Worm (Caenorhabditis elegans) whole organism, L4 larva: ENCODE results near the gene cgh-1.

Source experiments
- D1046.2 ChIP-seq: fragments of 200-800 bp; sonication (Bioruptor generic); IDR thresholded peaks from 2 replicates; pipeline ENCODE4 v1.3.6; 2022; ENCODE audit warnings: missing genetic modification characterization, missing compliant biosample characterization
- F10B5.3 ChIP-seq: sonication (generic microtip); optimal IDR thresholded peaks from 2 replicates; lab custom pipeline; 2016; ENCODE audit warnings: mild to moderate bottlenecking, missing genetic modification characterization, missing compliant biosample characterization
- F44E2.7 ChIP-seq: fragments of 200-800 bp; sonication (Bioruptor generic); IDR thresholded peaks from 2 replicates; pipeline ENCODE4 v2.1.2; 2022; ENCODE audit warnings: missing genetic modification characterization, missing compliant biosample characterization
- T20F7.1 ChIP-seq: fragments of 200-800 bp; sonication (Bioruptor generic); optimal IDR thresholded peaks from 2 replicates; lab custom pipeline; 2018; ENCODE audit warnings: mild to moderate bottlenecking, missing genetic modification characterization, missing compliant biosample characterization
- T26A8.4 ChIP-seq: fragments of 200-800 bp; sonication (Bioruptor generic); IDR thresholded peaks from 2 replicates; pipeline ENCODE4 v1.3.6; 2022; ENCODE audit warnings: missing genetic modification characterization, missing compliant biosample characterization
- Y5F2A.4 ChIP-seq: fragments of 200-800 bp; sonication (Bioruptor generic); optimal IDR thresholded peaks from 2 replicates; lab custom pipeline; 2018; ENCODE audit warnings: mild to moderate bottlenecking, missing genetic modification characterization, missing compliant biosample characterization
- Y75B8A.6 ChIP-seq: fragments of 200-800 bp; sonication (Bioruptor generic); IDR thresholded peaks from 2 replicates; pipeline ENCODE4 v1.3.6; 2022; ENCODE audit warnings: missing genetic modification reagents, missing genetic modification characterization, missing compliant biosample characterization
- ZK546.5 ChIP-seq, 2 experiments: sonication (generic microtip); optimal IDR thresholded peaks; 2 replicates each; lab custom pipeline; 2017; ENCODE audit warnings: missing biosample characterization in 2 of 2, missing genetic modification characterization in 2 of 2
- arid-1 ChIP-seq: fragments of 200-800 bp; sonication (Bioruptor generic); conservative IDR thresholded peaks from 2 replicates; pipeline ENCODE4 v1.3.6; 2022; ENCODE audit warnings: missing genetic modification reagents, missing genetic modification characterization, missing compliant biosample characterization
- attf-4 ChIP-seq: sonication (generic microtip); optimal IDR thresholded peaks from 3 replicates; lab custom pipeline; 2017; ENCODE audit warnings: missing biosample characterization, missing genetic modification characterization
- ceh-20 ChIP-seq: fragments of 200-800 bp; sonication (Bioruptor generic); IDR thresholded peaks from 2 replicates; pipeline ENCODE4 v1.3.6; 2022; ENCODE audit warnings: missing genetic modification reagents, missing genetic modification characterization, missing compliant biosample characterization
- ceh-44 ChIP-seq: fragments of 200-800 bp; sonication (Bioruptor generic); IDR thresholded peaks from 2 replicates; pipeline ENCODE4 v1.3.6; 2022; ENCODE audit warnings: missing genetic modification reagents, missing genetic modification characterization, missing compliant biosample characterization
- ceh-62 ChIP-seq: sonication (generic microtip); optimal IDR thresholded peaks from 2 replicates; lab custom pipeline; 2017; ENCODE audit warnings: missing biosample characterization, missing genetic modification characterization
- dpl-1 ChIP-seq: fragments of 150-350 bp; optimal IDR thresholded peaks from 2 replicates; lab custom pipeline; 2014; ENCODE audit warnings: missing biosample characterization, missing genetic modification reagents, missing genetic modification characterization
- duxl-1 ChIP-seq: sonication (generic microtip); optimal IDR thresholded peaks from 2 replicates; lab custom pipeline; 2016; ENCODE audit warnings: mild to moderate bottlenecking, missing genetic modification characterization, moderate library complexity, missing compliant biosample characterization; ENCODE audit not compliant: poor library complexity
- dve-1 ChIP-seq: sonication (generic microtip); optimal IDR thresholded peaks from 2 replicates; lab custom pipeline; 2017; ENCODE audit warnings: antibody characterized with exemption, mild to moderate bottlenecking, missing genetic modification characterization, missing compliant biosample characterization; ENCODE audit not compliant: insufficient read depth
- egl-43 ChIP-seq: fragments of 200-800 bp; sonication (Bioruptor generic); IDR thresholded peaks from 2 replicates; pipeline ENCODE4 v1.3.6; 2022; ENCODE audit warnings: missing genetic modification reagents, missing genetic modification characterization, missing compliant biosample characterization
- hif-1 ChIP-seq, 2 experiments: sonication (generic microtip); optimal IDR thresholded peaks; 2 replicates each; lab custom pipeline; 2016 to 2017; ENCODE audit warnings: missing compliant biosample characterization in 2 of 2, missing genetic modification characterization in 2 of 2, missing genetic modification reagents in 2 of 2, missing genotype in 2 of 2, mild to moderate bottlenecking in 1 of 2
- hlh-11 ChIP-seq: fragments of 200-800 bp; sonication (Bioruptor generic); optimal IDR thresholded peaks from 2 replicates; lab custom pipeline; 2018; ENCODE audit warnings: mild to moderate bottlenecking, missing genetic modification characterization, missing compliant biosample characterization
- jun-1 ChIP-seq: fragments of 150-350 bp; optimal IDR thresholded peaks from 2 replicates; lab custom pipeline; 2014; ENCODE audit warnings: missing biosample characterization, missing genetic modification reagents, missing genetic modification characterization
- lin-1 ChIP-seq: fragments of 200-800 bp; sonication (Bioruptor generic); IDR thresholded peaks from 2 replicates; pipeline ENCODE4 v1.3.6; 2022; ENCODE audit warnings: missing genetic modification reagents, missing genetic modification characterization, missing compliant biosample characterization
- lin-29 ChIP-seq: fragments of 200-800 bp; sonication (Bioruptor generic); IDR thresholded peaks from 2 replicates; pipeline ENCODE4 v1.3.6; 2022; ENCODE audit warnings: missing genetic modification reagents, missing genetic modification characterization, missing compliant biosample characterization
- lin-38 ChIP-seq: fragments of 200-800 bp; sonication (Bioruptor generic); IDR thresholded peaks from 2 replicates; pipeline ENCODE4 v1.3.6; 2022; ENCODE audit warnings: missing genetic modification reagents, missing genetic modification characterization, missing compliant biosample characterization
- madf-5 ChIP-seq, 2 experiments: fragments of 200-800 bp; sonication (Bioruptor generic); IDR thresholded peaks; 2 replicates each; pipeline ENCODE4 v1.3.6; 2022; ENCODE audit warnings: missing compliant biosample characterization in 2 of 2, missing genetic modification characterization in 2 of 2
- mdl-1 ChIP-seq, 2 experiments: fragments of 150-350 bp in 1 of 2; sonication (generic microtip) in 1 of 2; optimal IDR thresholded peaks; 2 replicates each; lab custom pipeline; 2014 to 2017; ENCODE audit warnings: missing biosample characterization in 2 of 2, missing genetic modification characterization in 2 of 2
- mep-1 ChIP-seq: fragments of 150-350 bp; sonication (generic microtip); optimal IDR thresholded peaks from 3 replicates; lab custom pipeline; 2014; ENCODE audit warnings: missing biosample characterization, missing genetic modification characterization
- mes-2 ChIP-seq: sonication (generic microtip); optimal IDR thresholded peaks from 2 replicates; lab custom pipeline; 2016; ENCODE audit warnings: missing genotype, mild to moderate bottlenecking, missing genetic modification characterization, missing compliant biosample characterization; ENCODE audit not compliant: poor library complexity, severe bottlenecking
- nhr-10 ChIP-seq: fragments of 150-350 bp; optimal IDR thresholded peaks from 2 replicates; lab custom pipeline; 2014; ENCODE audit warnings: missing biosample characterization, missing genetic modification characterization
- nhr-102 ChIP-seq: sonication (generic microtip); optimal IDR thresholded peaks from 2 replicates; lab custom pipeline; 2016; ENCODE audit warnings: mild to moderate bottlenecking, missing genetic modification characterization, moderate library complexity, missing compliant biosample characterization
- nhr-11 ChIP-seq: fragments of 150-350 bp; optimal IDR thresholded peaks from 2 replicates; lab custom pipeline; 2014; ENCODE audit warnings: missing biosample characterization, missing genetic modification characterization
- nhr-111 ChIP-seq: fragments of 200-800 bp; sonication (Bioruptor generic); optimal IDR thresholded peaks from 2 replicates; lab custom pipeline; 2018; ENCODE audit warnings: mild to moderate bottlenecking, missing genetic modification characterization, missing compliant biosample characterization
- nhr-237 ChIP-seq: sonication (generic microtip); optimal IDR thresholded peaks from 2 replicates; lab custom pipeline; 2017; ENCODE audit warnings: missing biosample characterization, missing genetic modification characterization
- nhr-28 ChIP-seq: fragments of 150-350 bp; optimal IDR thresholded peaks from 2 replicates; lab custom pipeline; 2014; ENCODE audit warnings: missing biosample characterization, missing genetic modification characterization
- nhr-48 ChIP-seq: sonication (generic microtip); optimal IDR thresholded peaks from 2 replicates; lab custom pipeline; 2016; ENCODE audit warnings: mild to moderate bottlenecking, missing genetic modification characterization, missing compliant biosample characterization
- nhr-76 ChIP-seq: fragments of 150-350 bp; optimal IDR thresholded peaks from 2 replicates; lab custom pipeline; 2014; ENCODE audit warnings: missing biosample characterization, missing genetic modification characterization
- sdz-12 ChIP-seq: fragments of 200-800 bp; sonication (Bioruptor generic); optimal IDR thresholded peaks from 2 replicates; lab custom pipeline; 2018; ENCODE audit warnings: mild to moderate bottlenecking, missing genetic modification characterization, missing compliant biosample characterization
- set-16 ChIP-seq: fragments of 200-800 bp; sonication (Bioruptor generic); IDR thresholded peaks from 2 replicates; pipeline ENCODE4 v1.3.6; 2022; ENCODE audit warnings: missing genetic modification reagents, missing genetic modification characterization, missing compliant biosample characterization
- skn-1 ChIP-seq: fragments of 150-350 bp; optimal IDR thresholded peaks from 2 replicates; lab custom pipeline; 2014; ENCODE audit warnings: missing biosample characterization, missing genetic modification characterization
- spr-3 ChIP-seq: fragments of 200-800 bp; sonication (Bioruptor generic); optimal IDR thresholded peaks from 2 replicates; lab custom pipeline; 2018; ENCODE audit warnings: mild to moderate bottlenecking, missing genetic modification characterization, missing compliant biosample characterization
- tag-97 ChIP-seq: fragments of 200-800 bp; sonication (Bioruptor generic); IDR thresholded peaks from 2 replicates; pipeline ENCODE4 v1.3.6; 2022; ENCODE audit warnings: missing genetic modification characterization, missing compliant biosample characterization
- unc-62 ChIP-seq, 3 experiments: fragments of 150-350 bp in 1 of 3; sonication (generic microtip); optimal IDR thresholded peaks in 2 of 3; peaks in 1 of 3; 1 replicate in 1 of 3; 2 replicates in 2 of 3; lab custom pipeline; 2014 to 2017; ENCODE audit warnings: missing biosample characterization in 3 of 3, missing genetic modification characterization in 3 of 3, missing genetic modification reagents in 3 of 3, missing genotype in 1 of 3
- vab-7 ChIP-seq: fragments of 200-800 bp; sonication (Bioruptor generic); IDR thresholded peaks from 2 replicates; pipeline ENCODE4 v1.3.6; 2022; ENCODE audit warnings: missing genetic modification reagents, missing genetic modification characterization, missing compliant biosample characterization
- zfp-2 ChIP-seq: sonication (generic microtip); optimal IDR thresholded peaks from 2 replicates; lab custom pipeline; 2016; ENCODE audit warnings: mild to moderate bottlenecking, missing genetic modification characterization, missing compliant biosample characterization
- zfp-3 ChIP-seq: fragments of 200-800 bp; sonication (Bioruptor generic); conservative IDR thresholded peaks from 2 replicates; pipeline ENCODE4 v1.3.6; 2022; ENCODE audit warnings: missing genetic modification reagents, missing genetic modification characterization, missing compliant biosample characterization
- zip-2 ChIP-seq: fragments of 150-350 bp; optimal IDR thresholded peaks from 2 replicates; lab custom pipeline; 2014; ENCODE audit warnings: missing biosample characterization, missing genetic modification characterization
- ztf-11 ChIP-seq: fragments of 150-350 bp; optimal IDR thresholded peaks from 2 replicates; lab custom pipeline; 2014; ENCODE audit warnings: missing biosample characterization, missing genetic modification characterization

Gene cgh-1

ce11 chrIII:7490061-7490460, 7.6 kb downstream of the cgh-1 start:
- TF ChIP-seq attf-4 (no peak), duxl-1 (no peak), T20F7.1 (GFP tag; lab: Kevin White, UChicago) (no peak), madf-5 (GFP tag; IDR thresholded peaks at IDR 0.05; lab: Robert Waterston, UW) (no peak), D1046.2 (GFP tag; lab: Robert Waterston, UW) (no peak), hif-1 (tag; optimal IDR thresholded peaks at IDR 0.05; lab: Kevin White, UChicago) (no peak), lin-38 (GFP tag; lab: Robert Waterston, UW) (no peak), dpl-1 (GFP tag; lab: Kevin White, UChicago) (no peak), ceh-44 (GFP tag; lab: Robert Waterston, UW) (no peak)
- TF ChIP-seq, all 104 proteins: peak for 0

ce11 chrIII:7489055-7489534, 8.5 kb downstream of the cgh-1 start, which contains the start of gene mup-4:
mup-4 (minus strand) TSS chrIII:7489105.
- no peak for TF ChIP-seq T20F7.1 (GFP tag; lab: Kevin White, UChicago)
- TF ChIP-seq egl-43 (GFP tag; lab: Robert Waterston, UW) = no peak
- no peak for TF ChIP-seq sdz-12 (GFP tag; lab: Kevin White, UChicago)
- TF ChIP-seq madf-5 (GFP tag; IDR thresholded peaks at IDR 0.05; lab: Robert Waterston, UW) = no peak
- TF ChIP-seq mes-2 (tag; lab: Kevin White, UChicago) = no peak
- TF ChIP-seq nhr-11 (tag; lab: Kevin White, UChicago) = no peak
- no peak for TF ChIP-seq dve-1
- TF ChIP-seq nhr-237 = no peak
- TF ChIP-seq hif-1 (tag; optimal IDR thresholded peaks at IDR 0.05; lab: Kevin White, UChicago) = no peak
- no peak for TF ChIP-seq tag-97 (GFP tag; lab: Robert Waterston, UW)

ce11 chrIII:7488303-7488702, 9.3 kb downstream of the cgh-1 start:
- no peak for TF ChIP-seq zfp-3 (GFP tag; lab: Robert Waterston, UW)
- peak; percentile 36 for TF ChIP-seq hlh-11 (tag; lab: Kevin White, UChicago)
- peak; percentile 54 for TF ChIP-seq nhr-28 (tag; lab: Kevin White, UChicago)
- TF ChIP-seq T26A8.4 = no peak
- TF ChIP-seq nhr-10 (tag; lab: Kevin White, UChicago) = no peak
- TF ChIP-seq skn-1 (tag; lab: Kevin White, UChicago) = no peak
- TF ChIP-seq arid-1 (GFP tag; lab: Robert Waterston, UW) = no peak
- no peak for TF ChIP-seq lin-29 (GFP tag; lab: Robert Waterston, UW)
- TF ChIP-seq ceh-62 = no peak
- no peak for TF ChIP-seq nhr-111
- TF ChIP-seq nhr-102 (tag; lab: Kevin White, UChicago) = no peak
- no peak for TF ChIP-seq ztf-11
- no peak for TF ChIP-seq ceh-20 (GFP tag; lab: Robert Waterston, UW)
- TF ChIP-seq spr-3 (GFP tag; lab: Kevin White, UChicago) = no peak
- TF ChIP-seq nhr-76 (tag; lab: Kevin White, UChicago) = no peak
- no peak for TF ChIP-seq F10B5.3 (tag; lab: Kevin White, UChicago)
- no peak for TF ChIP-seq vab-7
- no peak for TF ChIP-seq jun-1 (tag; lab: Kevin White, UChicago)
- TF ChIP-seq unc-62 (GFP tag; optimal IDR thresholded peaks at IDR 0.05 in 1 of 2; lab: Kevin White, UChicago) = peak in 1 of 2 experiments; percentile 69
- no peak for TF ChIP-seq unc-62 (tag; optimal IDR thresholded peaks at IDR 0.05; lab: Kevin White, UChicago)
- TF ChIP-seq nhr-48 (tag; lab: Kevin White, UChicago) = no peak
- peak in 1 of 2 experiments; percentile 58 for TF ChIP-seq mdl-1 (tag; optimal IDR thresholded peaks at IDR 0.05; lab: Kevin White, UChicago)
- no peak for TF ChIP-seq T20F7.1 (GFP tag; lab: Kevin White, UChicago)
- no peak for TF ChIP-seq madf-5 (GFP tag; IDR thresholded peaks at IDR 0.05; lab: Robert Waterston, UW)
- no peak for TF ChIP-seq lin-38 (GFP tag; lab: Robert Waterston, UW)
- no peak for TF ChIP-seq set-16 (GFP tag; lab: Robert Waterston, UW)
- no peak for TF ChIP-seq zip-2 (tag; lab: Kevin White, UChicago)
- TF ChIP-seq D1046.2 (GFP tag; lab: Robert Waterston, UW) = no peak
- no peak for TF ChIP-seq Y5F2A.4 (GFP tag; lab: Kevin White, UChicago)
- no peak for TF ChIP-seq mep-1 (tag; lab: Kevin White, UChicago)
- TF ChIP-seq egl-43 (GFP tag; lab: Robert Waterston, UW) = no peak
- no peak for TF ChIP-seq Y75B8A.6 (GFP tag; lab: Robert Waterston, UW)
- no peak for TF ChIP-seq hif-1 (tag; optimal IDR thresholded peaks at IDR 0.05; lab: Kevin White, UChicago)
- TF ChIP-seq F44E2.7 (GFP tag; lab: Robert Waterston, UW) = no peak
- TF ChIP-seq lin-1 = no peak
- no peak for TF ChIP-seq nhr-11 (tag; lab: Kevin White, UChicago)
- no peak for TF ChIP-seq zfp-2
- no peak for TF ChIP-seq ZK546.5 (tag; optimal IDR thresholded peaks at IDR 0.05; lab: Kevin White, UChicago)
